Worm (Caenorhabditis elegans): ENCODE measurements around the gene clec-243.

DNA sequence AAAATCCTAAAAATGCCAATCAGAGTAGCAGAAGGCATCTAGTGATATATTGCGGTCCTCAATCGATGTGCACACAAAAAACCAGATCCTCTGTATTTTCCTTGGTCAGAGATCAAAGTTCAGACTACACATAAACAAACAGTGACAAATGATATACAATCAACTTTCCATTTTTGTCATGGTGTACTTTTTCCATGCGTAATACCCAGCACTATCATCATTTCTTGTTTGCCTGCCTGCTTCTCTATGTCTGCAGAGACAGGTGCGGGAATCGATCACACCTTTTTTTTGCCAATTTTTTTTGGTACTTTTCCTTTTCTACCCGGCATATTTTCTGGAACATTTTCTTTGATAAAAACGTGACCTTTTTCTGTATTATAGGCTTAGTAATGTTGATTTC, 9.4 kb upstream of the clec-243 start:
- TF ChIP-seq ama-1 (optimal IDR thresholded peaks at IDR 0.05): no peak
- no peak for TF ChIP-seq ctbp-1 (GFP tag; IDR thresholded peaks at IDR 0.05)
- no peak for TF ChIP-seq D1046.2 (GFP tag; IDR thresholded peaks at IDR 0.05)
- TF ChIP-seq nhr-77 (tag; optimal IDR thresholded peaks at IDR 0.05): no peak
- TF ChIP-seq nhr-237 (tag; optimal IDR thresholded peaks at IDR 0.05): no peak
- TF ChIP-seq jun-1 (tag; optimal IDR thresholded peaks at IDR 0.05): no peak
- TF ChIP-seq ztf-11 (tag; optimal IDR thresholded peaks at IDR 0.05): no peak
- no peak for TF ChIP-seq mdl-1 (tag; optimal IDR thresholded peaks at IDR 0.05)

Measured in whole organism, L4 larva.